Fruit fly (Drosophila melanogaster) whole organism, embryonic: ENCODE measurements around the gene Arpc1.

Source experiments
- Asciz ChIP-seq: fragments of 200-800 bp; sonication (Bioruptor generic); optimal IDR thresholded peaks from 2 replicates; lab custom pipeline; 2017; ENCODE audit warnings: missing biosample characterization, mild to moderate bottlenecking, missing genetic modification characterization, missing genetic modification reagents
- CG10267 ChIP-seq: fragments of 200-800 bp; sonication (Bioruptor generic); optimal IDR thresholded peaks from 2 replicates; lab custom pipeline; 2018; ENCODE audit warnings: missing biosample characterization, mild to moderate bottlenecking, missing genetic modification characterization, moderate library complexity
- CG10366 ChIP-seq: fragments of 200-800 bp; sonication (Bioruptor generic); IDR thresholded peaks from 2 replicates; pipeline ENCODE4 v1.3.6; 2022; ENCODE audit warnings: missing biosample characterization, missing genetic modification characterization
- CG13296 ChIP-seq: fragments of 200-800 bp; sonication (Bioruptor generic); optimal IDR thresholded peaks from 3 replicates; lab custom pipeline; 2018; ENCODE audit warnings: missing biosample characterization, mild to moderate bottlenecking, missing genetic modification characterization
- CG13894 ChIP-seq: fragments of 200-800 bp; sonication (Bioruptor generic); optimal IDR thresholded peaks from 3 replicates; lab custom pipeline; 2018; ENCODE audit warnings: missing biosample characterization, mild to moderate bottlenecking, missing genetic modification characterization, moderate library complexity
- CG14965 ChIP-seq: fragments of 200-800 bp; sonication (Bioruptor generic); optimal IDR thresholded peaks from 2 replicates; lab custom pipeline; 2016; ENCODE audit warnings: missing biosample characterization, missing genetic modification characterization, borderline replicate concordance
- CG15479 ChIP-seq: fragments of 200-800 bp; sonication (Bioruptor generic); optimal IDR thresholded peaks from 3 replicates; lab custom pipeline; 2019; ENCODE audit warnings: missing biosample characterization, mild to moderate bottlenecking, missing genetic modification characterization, moderate library complexity
- CG16863 ChIP-seq: fragments of 200-800 bp; sonication (Bioruptor generic); optimal IDR thresholded peaks from 3 replicates; lab custom pipeline; 2016; ENCODE audit warnings: missing biosample characterization, missing genetic modification characterization
- CG2116 ChIP-seq: fragments of 200-800 bp; sonication (Bioruptor generic); optimal IDR thresholded peaks from 3 replicates; lab custom pipeline; 2018; ENCODE audit warnings: missing biosample characterization, mild to moderate bottlenecking, missing genetic modification characterization
- CG2712 ChIP-seq: fragments of 200-800 bp; optimal IDR thresholded peaks from 3 replicates; lab custom pipeline; 2019; ENCODE audit warnings: missing biosample characterization, mild to moderate bottlenecking, missing genetic modification characterization, moderate library complexity
- CG2875 ChIP-seq: fragments of 200-800 bp; sonication (Bioruptor generic); optimal IDR thresholded peaks from 2 replicates; lab custom pipeline; 2017; ENCODE audit warnings: missing biosample characterization, mild to moderate bottlenecking, missing genetic modification characterization, missing genetic modification reagents
- CG2889 ChIP-seq: fragments of 200-800 bp; sonication (Bioruptor generic); IDR thresholded peaks from 3 replicates; pipeline ENCODE4 v1.3.6; 2022; ENCODE audit warnings: missing biosample characterization, missing genetic modification characterization
- CG30403 ChIP-seq: fragments of 200-800 bp; sonication (Bioruptor generic); optimal IDR thresholded peaks from 3 replicates; lab custom pipeline; 2016; ENCODE audit warnings: missing biosample characterization, missing genetic modification characterization
- CG31388 ChIP-seq: fragments of 200-800 bp; sonication (Bioruptor generic); optimal IDR thresholded peaks from 2 replicates; lab custom pipeline; 2016; ENCODE audit warnings: missing biosample characterization, missing genetic modification characterization
- CG32532 ChIP-seq: fragments of 200-800 bp; sonication (Bioruptor generic); IDR thresholded peaks from 2 replicates; pipeline ENCODE4 v1.3.6; 2022; ENCODE audit warnings: missing biosample characterization, missing genetic modification characterization
- CG3847 ChIP-seq: fragments of 200-800 bp; sonication (Bioruptor generic); IDR thresholded peaks from 2 replicates; pipeline ENCODE4 v1.3.6; 2022; ENCODE audit warnings: missing biosample characterization, missing genetic modification characterization
- CG6254 ChIP-seq: fragments of 200-800 bp; sonication (Bioruptor generic); optimal IDR thresholded peaks from 3 replicates; lab custom pipeline; 2017; ENCODE audit warnings: mild to moderate bottlenecking, missing biosample characterization, missing genetic modification reagents, missing genetic modification characterization
- CG6765 ChIP-seq: fragments of 200-800 bp; sonication (Bioruptor generic); optimal IDR thresholded peaks from 3 replicates; lab custom pipeline; 2017; ENCODE audit warnings: missing biosample characterization, mild to moderate bottlenecking, missing genetic modification characterization
- CG7745 ChIP-seq: fragments of 200-800 bp; sonication (Bioruptor generic); optimal IDR thresholded peaks from 2 replicates; lab custom pipeline; 2018; ENCODE audit warnings: missing biosample characterization, mild to moderate bottlenecking, missing genetic modification characterization, moderate library complexity
- CG8089 ChIP-seq: fragments of 200-800 bp; sonication (Bioruptor generic); optimal IDR thresholded peaks from 3 replicates; lab custom pipeline; 2016; ENCODE audit warnings: missing biosample characterization, missing genetic modification characterization
- CG8924 ChIP-seq: fragments of 200-800 bp; optimal IDR thresholded peaks from 3 replicates; lab custom pipeline; 2019; ENCODE audit warnings: missing biosample characterization, mild to moderate bottlenecking, missing genetic modification characterization, moderate library complexity
- CG8944 ChIP-seq: fragments of 200-800 bp; sonication (Bioruptor generic); optimal IDR thresholded peaks from 3 replicates; lab custom pipeline; 2016; ENCODE audit warnings: missing biosample characterization, missing genetic modification characterization
- CkIIα-i1 ChIP-seq: fragments of 200-800 bp; sonication (Bioruptor generic); IDR thresholded peaks from 2 replicates; pipeline ENCODE4 v1.3.6; 2022; ENCODE audit warnings: missing biosample characterization, missing genetic modification characterization
- D19A ChIP-seq: fragments of 200-800 bp; optimal IDR thresholded peaks from 3 replicates; lab custom pipeline; 2019; ENCODE audit warnings: missing biosample characterization, mild to moderate bottlenecking, missing genetic modification characterization, moderate library complexity
- Dfd ChIP-seq, 2 experiments: fragments of >200 bp; optimal IDR thresholded peaks; 2 replicates each; lab custom pipeline; 2017; ENCODE audit warnings: missing biosample characterization in 2 of 2, missing genetic modification characterization in 2 of 2
- Doc3 ChIP-seq: fragments of 200-800 bp; sonication (Bioruptor generic); IDR thresholded peaks from 3 replicates; pipeline ENCODE4 v1.3.6; 2022; ENCODE audit warnings: missing biosample characterization, missing genetic modification characterization; ENCODE audit not compliant: partially characterized antibody
- E2f1 ChIP-seq: fragments of 200-800 bp; sonication (Bioruptor generic); IDR thresholded peaks from 2 replicates; pipeline ENCODE4 v1.3.6; 2022; ENCODE audit warnings: missing biosample characterization, missing genetic modification characterization
- Fer3 ChIP-seq: fragments of 200-800 bp; sonication (Bioruptor generic); optimal IDR thresholded peaks from 2 replicates; lab custom pipeline; 2018; ENCODE audit warnings: missing biosample characterization, mild to moderate bottlenecking, missing genetic modification characterization, moderate library complexity
- HLH54F ChIP-seq: fragments of 200-800 bp; sonication (Bioruptor generic); optimal IDR thresholded peaks from 3 replicates; lab custom pipeline; 2016; ENCODE audit warnings: missing biosample characterization, missing genetic modification characterization
- NK7.1 ChIP-seq: fragments of 200-800 bp; sonication (Bioruptor generic); optimal IDR thresholded peaks from 3 replicates; lab custom pipeline; 2016; ENCODE audit warnings: missing biosample characterization, missing genetic modification characterization
- TFAM ChIP-seq: fragments of 200-800 bp; sonication (Bioruptor generic); optimal IDR thresholded peaks from 2 replicates; lab custom pipeline; 2017; ENCODE audit warnings: missing biosample characterization, missing genetic modification characterization, inconsistent platforms
- Trl ChIP-seq, 3 experiments: fragments of >200 bp in 2 of 3; fragments of 200-800 bp in 1 of 3; sonication (Bioruptor generic) in 1 of 3; optimal IDR thresholded peaks; 2 replicates in 1 of 3; 3 replicates in 2 of 3; lab custom pipeline; 2016 to 2017; ENCODE audit warnings: missing biosample characterization in 1 of 3, missing genetic modification characterization in 1 of 3
- ap ChIP-seq: fragments of 200-800 bp; sonication (Bioruptor generic); IDR thresholded peaks from 2 replicates; pipeline ENCODE4 v1.3.6; 2022; ENCODE audit warnings: missing biosample characterization, missing genetic modification characterization
- bigmax ChIP-seq: fragments of 200-800 bp; sonication (Bioruptor generic); optimal IDR thresholded peaks from 2 replicates; lab custom pipeline; 2018; ENCODE audit warnings: missing biosample characterization, mild to moderate bottlenecking, missing genetic modification characterization
- btn ChIP-seq: fragments of 200-800 bp; sonication (Bioruptor generic); optimal IDR thresholded peaks from 2 replicates; lab custom pipeline; 2016; ENCODE audit warnings: missing biosample characterization, missing genetic modification characterization
- cas ChIP-seq: fragments of 200-800 bp; sonication (Bioruptor generic); IDR thresholded peaks from 2 replicates; pipeline ENCODE4 v1.3.6; 2022; ENCODE audit warnings: missing biosample characterization, missing genetic modification characterization
- chm ChIP-seq: fragments of 200-800 bp; sonication (Bioruptor generic); IDR thresholded peaks from 2 replicates; pipeline ENCODE4 v1.3.6; 2022; ENCODE audit warnings: missing biosample characterization, missing genetic modification characterization
- gcm2 ChIP-seq: fragments of 200-800 bp; sonication (Bioruptor generic); optimal IDR thresholded peaks from 2 replicates; lab custom pipeline; 2016; ENCODE audit warnings: missing biosample characterization, missing genetic modification characterization
- gsb-n ChIP-seq: fragments of 200-800 bp; sonication (Bioruptor generic); optimal IDR thresholded peaks from 3 replicates; lab custom pipeline; 2018; ENCODE audit warnings: missing biosample characterization, mild to moderate bottlenecking, missing genetic modification characterization
- gt ChIP-seq: fragments of 200-800 bp; sonication (Bioruptor generic); IDR thresholded peaks from 2 replicates; pipeline ENCODE4 v1.3.6; 2022; ENCODE audit warnings: missing biosample characterization, missing genetic modification characterization
- kni ChIP-seq: fragments of 200-800 bp; sonication (Bioruptor generic); optimal IDR thresholded peaks from 3 replicates; lab custom pipeline; 2017; ENCODE audit warnings: mild to moderate bottlenecking, missing biosample characterization, missing genetic modification reagents, missing genetic modification characterization
- peb ChIP-seq: fragments of 200-800 bp; sonication (Bioruptor generic); IDR thresholded peaks from 2 replicates; pipeline ENCODE4 v1.3.6; 2022; ENCODE audit warnings: missing biosample characterization, missing genetic modification characterization
- pum ChIP-seq: fragments of 200-800 bp; sonication (Bioruptor generic); optimal IDR thresholded peaks from 2 replicates; lab custom pipeline; 2016; ENCODE audit warnings: missing biosample characterization, missing genetic modification characterization
- repo ChIP-seq: fragments of 200-800 bp; sonication (Bioruptor generic); optimal IDR thresholded peaks from 2 replicates; lab custom pipeline; 2016; ENCODE audit warnings: missing biosample characterization, missing genetic modification characterization
- salm ChIP-seq: fragments of 200-800 bp; sonication (Bioruptor generic); optimal IDR thresholded peaks from 2 replicates; lab custom pipeline; 2018; ENCODE audit warnings: missing biosample characterization, mild to moderate bottlenecking, missing genetic modification characterization
- schlank ChIP-seq: fragments of 200-800 bp; sonication (Bioruptor generic); optimal IDR thresholded peaks from 2 replicates; lab custom pipeline; 2018; ENCODE audit warnings: missing biosample characterization, mild to moderate bottlenecking, missing genetic modification characterization
- sima ChIP-seq: fragments of 200-800 bp; sonication (Bioruptor generic); optimal IDR thresholded peaks from 2 replicates; lab custom pipeline; 2016; ENCODE audit warnings: missing biosample characterization, missing genetic modification characterization
- so ChIP-seq: fragments of 200-800 bp; sonication (Bioruptor generic); IDR thresholded peaks from 3 replicates; pipeline ENCODE4 v1.3.6; 2022; ENCODE audit warnings: missing biosample characterization, missing genetic modification characterization
- trem ChIP-seq: fragments of 200-800 bp; optimal IDR thresholded peaks from 3 replicates; lab custom pipeline; 2019; ENCODE audit warnings: missing biosample characterization, mild to moderate bottlenecking, missing genetic modification characterization, moderate library complexity
- ttk ChIP-seq: fragments of 200-800 bp; sonication (Bioruptor generic); IDR thresholded peaks from 2 replicates; pipeline ENCODE4 v2.1.2; 2022; ENCODE audit warnings: missing biosample characterization, missing genetic modification characterization
- tx ChIP-seq: fragments of 200-800 bp; sonication (Bioruptor generic); optimal IDR thresholded peaks from 2 replicates; lab custom pipeline; 2016; ENCODE audit warnings: missing biosample characterization, missing genetic modification characterization
- zen ChIP-seq: fragments of 200-800 bp; sonication (Bioruptor generic); optimal IDR thresholded peaks from 3 replicates; lab custom pipeline; 2018; ENCODE audit warnings: missing biosample characterization, mild to moderate bottlenecking, missing genetic modification characterization, moderate library complexity

The Arpc1 gene

dm6 chr2L:13833058-13833457, 3.5 kb upstream of the Arpc1 start, which contains the start of the genes GatC, PolG2 and Polr2C (continued):
- no peak for TF ChIP-seq CG6765
- TF ChIP-seq btn (GFP tag; lab: Kevin White, UChicago) = no peak
- TF ChIP-seq cas (GFP tag; lab: Robert Waterston, UW) = no peak
- TF ChIP-seq CG6254 (GFP tag; lab: Kevin White, UChicago) = no peak
- no peak for TF ChIP-seq CG13296 (GFP tag; lab: Kevin White, UChicago)
- TF ChIP-seq Asciz (GFP tag; lab: Kevin White, UChicago) = no peak
- no peak for TF ChIP-seq CG2889 (GFP tag; lab: Robert Waterston, UW)
- no peak for TF ChIP-seq Fer3 (tag; lab: Kevin White, UChicago)
- peak; percentile 38 for TF ChIP-seq CG16863 (GFP tag; lab: Kevin White, UChicago)
- no peak for TF ChIP-seq gsb-n (tag; lab: Kevin White, UChicago)
- no peak for TF ChIP-seq Trl (optimal IDR thresholded peaks at IDR 0.05; lab: Kevin White, UChicago)
- no peak for TF ChIP-seq Trl (GFP tag; optimal IDR thresholded peaks at IDR 0.05; lab: Kevin White, UChicago)
- TF ChIP-seq bigmax = no peak
- peak; percentile 54 for TF ChIP-seq trem (tag; lab: Kevin White, UChicago)
- no peak for TF ChIP-seq CG7745
- peak; percentile 23 for TF ChIP-seq tx (GFP tag; lab: Kevin White, UChicago)
- TF ChIP-seq CG14965 (GFP tag; lab: Kevin White, UChicago) = no peak
- TF ChIP-seq CG10366 = peak; percentile 67
- no peak for TF ChIP-seq chm (GFP tag; lab: Robert Waterston, UW)
- TF ChIP-seq CG8944 (GFP tag; lab: Kevin White, UChicago) = peak; percentile 43
- TF ChIP-seq CG10267 (tag; lab: Kevin White, UChicago) = peak; percentile 35
- no peak for TF ChIP-seq zen (tag; lab: Kevin White, UChicago)
- TF ChIP-seq E2f1 (GFP tag; lab: Robert Waterston, UW) = no peak
- TF ChIP-seq kni (GFP tag; lab: Kevin White, UChicago) = no peak
- peak; percentile 34; the same call in 1 of the 2 replicates for TF ChIP-seq CG32532
- peak; percentile 55 for TF ChIP-seq CG30403
- TF ChIP-seq CG2712 (tag; lab: Kevin White, UChicago) = peak; percentile 41
- TF ChIP-seq HLH54F (GFP tag; lab: Kevin White, UChicago) = peak; percentile 41
- no peak for TF ChIP-seq CG31388 (GFP tag; lab: Kevin White, UChicago)
- TF ChIP-seq D19A (tag; lab: Kevin White, UChicago) = no peak
- no peak for TF ChIP-seq Dfd (GFP tag; optimal IDR thresholded peaks at IDR 0.05; lab: Kevin White, UChicago)
- no peak for TF ChIP-seq gcm2 (GFP tag; lab: Kevin White, UChicago)
- TF ChIP-seq CG13894 (tag; lab: Kevin White, UChicago) = no peak
- no peak for TF ChIP-seq sima (GFP tag; lab: Kevin White, UChicago)
- no peak for TF ChIP-seq CG15479 (GFP tag; lab: Kevin White, UChicago)
- TF ChIP-seq ap = no peak
- no peak for TF ChIP-seq CkIIα-i1
- peak; percentile 12 for TF ChIP-seq CG8089 (GFP tag; lab: Kevin White, UChicago)
- TF ChIP-seq repo (GFP tag; lab: Kevin White, UChicago) = no peak
- TF ChIP-seq NK7.1 (GFP tag; lab: Kevin White, UChicago) = no peak
- TF ChIP-seq pum (GFP tag; lab: Kevin White, UChicago) = peak; percentile 15
- peak; percentile 45 for TF ChIP-seq CG8924 (tag; lab: Kevin White, UChicago)
- TF ChIP-seq CG2875 (GFP tag; lab: Kevin White, UChicago) = no peak
- no peak for TF ChIP-seq salm (tag; lab: Kevin White, UChicago)
- peak; percentile 10; the same call in 1 of the 2 replicates for TF ChIP-seq ttk (GFP tag; lab: Robert Waterston, UW)
- no peak for TF ChIP-seq so (GFP tag; lab: Robert Waterston, UW)
- TF ChIP-seq CG2116 (GFP tag; lab: Kevin White, UChicago) = peak; percentile 66
- peak; percentile 62; the same call in 2 of the 3 replicates for TF ChIP-seq Doc3 (GFP tag; lab: Robert Waterston, UW)
- TF ChIP-seq gt (GFP tag; lab: Robert Waterston, UW) = no peak
- TF ChIP-seq peb (GFP tag; lab: Robert Waterston, UW) = no peak
- TF ChIP-seq CG3847 (GFP tag; lab: Robert Waterston, UW) = peak; percentile 27; the same call in 1 of the 2 replicates
- TF ChIP-seq TFAM (GFP tag; lab: Kevin White, UChicago) = no peak
- TF ChIP-seq schlank (tag; lab: Kevin White, UChicago) = no peak
